Fruit fly (Drosophila melanogaster): ENCODE results near the gene CG11251.

CG11251 gene

dm6 chr3L:13040849-13041248 is 48.9 kb downstream of the CG11251 start:
- no peak for TF ChIP-seq usp (GFP tag; optimal IDR thresholded peaks at IDR 0.05)
- no peak for TF ChIP-seq pan (optimal IDR thresholded peaks at IDR 0.05)

Data from whole organism.